Fruit fly (Drosophila melanogaster): ENCODE results near the gene Vps60.

Vps60 gene

dm6 chr3L:17653701-17654667 lies 32.6 kb upstream of the Vps60 start, which contains the start of the genes Krn, Ndfip and CG7484 (continued):
- TF ChIP-seq CG11723 (GFP tag; optimal IDR thresholded peaks at IDR 0.05) (peak; percentile 65), sima (GFP tag; optimal IDR thresholded peaks at IDR 0.05) (no peak), odd (GFP tag; optimal IDR thresholded peaks at IDR 0.05) (peak; percentile 38), chif (GFP tag; optimal IDR thresholded peaks at IDR 0.05) (peak; percentile 54 to 76), Meics (GFP tag; optimal IDR thresholded peaks at IDR 0.05) (peak; percentile 84), croc (GFP tag; conservative IDR thresholded peaks at IDR 0.05) (peak; percentile 78), gcm2 (GFP tag; optimal IDR thresholded peaks at IDR 0.05) (peak; percentile 48), CG17802 (tag; optimal IDR thresholded peaks at IDR 0.05) (peak; percentile 65), vnd (GFP tag; IDR thresholded peaks at IDR 0.05; ENCODE audit: partially characterized antibody) (peak; percentile 97), CG4424 (GFP tag; optimal IDR thresholded peaks at IDR 0.05) (peak; percentile 88), pho (GFP tag; optimal IDR thresholded peaks at IDR 0.05) (peak; percentile 82), hbn (GFP tag; IDR thresholded peaks at IDR 0.05; ENCODE audit: partially characterized antibody) (peak; percentile 95), danr (GFP tag; IDR thresholded peaks at IDR 0.05) (peak; percentile 69), nerfin-1 (tag; optimal IDR thresholded peaks at IDR 0.05) (peak; percentile 86), sens-2 (GFP tag; IDR thresholded peaks at IDR 0.05) (no peak), klu (GFP tag; IDR thresholded peaks at IDR 0.05) (peak; percentile 79; the same call in 1 of the 2 replicates), CG13624 (GFP tag; optimal IDR thresholded peaks at IDR 0.05) (peak; percentile 74), Ets97D (GFP tag; optimal IDR thresholded peaks at IDR 0.05) (peak; percentile 74), Ptx1 (GFP tag; IDR thresholded peaks at IDR 0.05) (peak; percentile 91), wdn (GFP tag; IDR thresholded peaks at IDR 0.05) (peak; percentile 73), Ada2b (GFP tag; IDR thresholded peaks at IDR 0.05) (peak; percentile 85), CG3847 (GFP tag; IDR thresholded peaks at IDR 0.05) (peak; percentile 90), zf30C (GFP tag; optimal IDR thresholded peaks at IDR 0.05) (no peak), HLH54F (GFP tag; optimal IDR thresholded peaks at IDR 0.05) (peak; percentile 87), vvl (GFP tag; IDR thresholded peaks at IDR 0.05) (peak; percentile 86), eve (GFP tag; optimal IDR thresholded peaks at IDR 0.05) (peak in 1 of 2 experiments; percentile 39), CTCF (GFP tag; optimal IDR thresholded peaks at IDR 0.05) (no peak), nau (GFP tag; optimal IDR thresholded peaks at IDR 0.05) (peak; percentile 11), CG18476 (GFP tag; optimal IDR thresholded peaks at IDR 0.05) (peak; percentile 82), CG5953 (GFP tag; IDR thresholded peaks at IDR 0.05) (peak; percentile 20; the same call in 1 of the 2 replicates), CG11085 (GFP tag; IDR thresholded peaks at IDR 0.05) (peak; percentile 83), mam (GFP tag; optimal IDR thresholded peaks at IDR 0.05) (peak; percentile 85), CG10267 (tag; optimal IDR thresholded peaks at IDR 0.05) (peak; percentile 88), phol (tag; optimal IDR thresholded peaks at IDR 0.05) (peak; percentile 92), Stat92E (GFP tag; optimal IDR thresholded peaks at IDR 0.05) (peak in 1 of 3 experiments; percentile 36), CG10321 (GFP tag; IDR thresholded peaks at IDR 0.05) (no peak), otp (GFP tag; IDR thresholded peaks at IDR 0.05) (peak; percentile 53; the same call in 1 of the 3 replicates), fd96Cb (tag; optimal IDR thresholded peaks at IDR 0.05) (peak; percentile 86), D (optimal IDR thresholded peaks at IDR 0.05) (no peak), D (GFP tag; optimal IDR thresholded peaks at IDR 0.05) (peak; percentile 65), kni (GFP tag; optimal IDR thresholded peaks at IDR 0.05) (peak; percentile 11), CG17568 (GFP tag; optimal IDR thresholded peaks at IDR 0.05) (peak; percentile 47), Mes4 (GFP tag; optimal IDR thresholded peaks at IDR 0.05) (peak; percentile 48), CG33557 (GFP tag; optimal IDR thresholded peaks at IDR 0.05) (peak; percentile 86), D19B (GFP tag; optimal IDR thresholded peaks at IDR 0.05) (peak; percentile 67), jigr1 (GFP tag; IDR thresholded peaks at IDR 0.05) (peak; percentile 76), Kr (GFP tag; optimal IDR thresholded peaks at IDR 0.05) (no peak), CG9437 (GFP tag; optimal IDR thresholded peaks at IDR 0.05) (peak; percentile 72), peb (GFP tag; IDR thresholded peaks at IDR 0.05) (0 out of 2 replicates have a peak, but pooled peaks have one; percentile 41)

Measured in whole organism, embryonic.